Worm (Caenorhabditis elegans) whole organism, L1 larva: ENCODE measurements around the gene mlp-1.

Source experiments
- dpl-1 ChIP-seq, 3 experiments: fragments of 150-350 bp in 2 of 3; sonication (generic microtip) in 1 of 3; optimal IDR thresholded peaks; 2 replicates each; lab custom pipeline; 2014 to 2017; ENCODE audit warnings: missing biosample characterization in 3 of 3, missing genetic modification characterization in 3 of 3, missing genetic modification reagents in 3 of 3
- fos-1 ChIP-seq: fragments of 150-350 bp; optimal IDR thresholded peaks from 2 replicates; lab custom pipeline; 2014; ENCODE audit warnings: missing biosample characterization, missing genetic modification characterization
- lsy-2 ChIP-seq, 2 experiments: fragments of 150-350 bp; optimal IDR thresholded peaks; 2 replicates each; lab custom pipeline; 2014; ENCODE audit warnings: missing biosample characterization in 2 of 2, missing genetic modification characterization in 2 of 2
- mdl-1 ChIP-seq, 2 experiments: fragments of 150-350 bp; optimal IDR thresholded peaks; 2 replicates each; lab custom pipeline; 2014 to 2017; ENCODE audit warnings: missing biosample characterization in 2 of 2, missing genetic modification characterization in 2 of 2, inconsistent platforms in 1 of 2
- snpc-4 ChIP-seq: fragments of 150-350 bp; optimal IDR thresholded peaks from 2 replicates; lab custom pipeline; 2014; ENCODE audit warnings: missing biosample characterization, missing genetic modification characterization
- unc-86 ChIP-seq: sonication (generic microtip); optimal IDR thresholded peaks from 2 replicates; lab custom pipeline; 2016; ENCODE audit warnings: missing genetic modification characterization, missing compliant biosample characterization

ce11 chrIII:5936992-5937391 lies 37.9 kb downstream of the mlp-1 start, which contains the start of gene EGAP1.1:
- TF ChIP-seq lsy-2 (tag; optimal IDR thresholded peaks at IDR 0.05; lab: Kevin White, UChicago) (no peak), unc-86 (no peak), dpl-1 (GFP tag; optimal IDR thresholded peaks at IDR 0.05; lab: Kevin White, UChicago) (no peak), fos-1 (tag; lab: Kevin White, UChicago) (no peak), mdl-1 (tag; optimal IDR thresholded peaks at IDR 0.05; lab: Kevin White, UChicago) (no peak), snpc-4 (no peak)
